Worm (Caenorhabditis elegans) whole organism, L2 larva: ENCODE measurements around the gene skr-13.

ENCODE experiments used
- F13H6.1 ChIP-seq: sonication (generic microtip); optimal IDR thresholded peaks from 2 replicates; lab custom pipeline; 2016; ENCODE audit warnings: missing genetic modification characterization, missing compliant biosample characterization
- alr-1 ChIP-seq: fragments of 150-350 bp; optimal IDR thresholded peaks from 2 replicates; lab custom pipeline; 2014; ENCODE audit warnings: missing biosample characterization, missing genetic modification characterization
- blmp-1 ChIP-seq: sonication (generic microtip); optimal IDR thresholded peaks from 2 replicates; lab custom pipeline; 2017; ENCODE audit warnings: missing genetic modification characterization, mild to moderate bottlenecking, missing compliant biosample characterization, antibody characterized with exemption, moderate library complexity; ENCODE audit not compliant: insufficient read depth
- egl-27 ChIP-seq: sonication (generic microtip); optimal IDR thresholded peaks from 3 replicates; lab custom pipeline; 2017; ENCODE audit warnings: missing biosample characterization, missing genetic modification reagents, missing genetic modification characterization
- elt-1 ChIP-seq: fragments of 150-350 bp; optimal IDR thresholded peaks from 2 replicates; lab custom pipeline; 2014; ENCODE audit warnings: missing biosample characterization, missing genetic modification characterization
- elt-3 ChIP-seq: sonication (generic microtip); optimal IDR thresholded peaks from 2 replicates; lab custom pipeline; 2017; ENCODE audit warnings: missing biosample characterization, missing genetic modification characterization
- lin-13 ChIP-seq: fragments of 150-350 bp; optimal IDR thresholded peaks from 2 replicates; lab custom pipeline; 2014; ENCODE audit warnings: missing biosample characterization, missing genetic modification reagents, missing genetic modification characterization
- mdl-1 ChIP-seq, 2 experiments: fragments of 150-350 bp in 1 of 2; sonication (generic microtip) in 1 of 2; optimal IDR thresholded peaks; 2 replicates each; lab custom pipeline; 2017; ENCODE audit warnings: missing biosample characterization in 2 of 2, missing genetic modification characterization in 2 of 2
- nhr-11 ChIP-seq: fragments of 150-350 bp; optimal IDR thresholded peaks from 2 replicates; lab custom pipeline; 2014; ENCODE audit warnings: missing biosample characterization, missing genetic modification characterization
- nhr-23 ChIP-seq: fragments of 150-350 bp; optimal IDR thresholded peaks from 2 replicates; lab custom pipeline; 2014; ENCODE audit warnings: missing biosample characterization, missing genetic modification reagents, missing genetic modification characterization
- unc-62 ChIP-seq: fragments of 150-350 bp; optimal IDR thresholded peaks from 2 replicates; lab custom pipeline; 2014; ENCODE audit warnings: missing biosample characterization, missing genetic modification reagents, missing genetic modification characterization

- no peak for TF ChIP-seq mdl-1 (tag; optimal IDR thresholded peaks at IDR 0.05; lab: Kevin White, UChicago)
- no peak for TF ChIP-seq elt-3 (tag; lab: Kevin White, UChicago)
- TF ChIP-seq F13H6.1 (tag; lab: Kevin White, UChicago): no peak
- TF ChIP-seq unc-62 (GFP tag; lab: Kevin White, UChicago): no peak
- TF ChIP-seq elt-1 (tag; lab: Kevin White, UChicago): no peak
- TF ChIP-seq alr-1 (tag; lab: Kevin White, UChicago): no peak
- no peak for TF ChIP-seq lin-13 (GFP tag; lab: Kevin White, UChicago)
- TF ChIP-seq egl-27 (tag; lab: Kevin White, UChicago): no peak
- no peak for TF ChIP-seq blmp-1 (tag; lab: Kevin White, UChicago)
- no peak for TF ChIP-seq nhr-23 (tag; lab: Kevin White, UChicago)
- TF ChIP-seq nhr-11 (tag; lab: Kevin White, UChicago): no peak
Measured at ce11 chrIV:17153002-17153401, 9.4 kb downstream of the skr-13 start.
